Fruit fly (Drosophila melanogaster) whole organism, embryonic: ENCODE measurements around the gene Peritrophin-15a.

Experiments
- Antp ChIP-seq: fragments of 200-800 bp; sonication (Bioruptor generic); optimal IDR thresholded peaks from 3 replicates; lab custom pipeline; 2016; ENCODE audit warnings: missing biosample characterization, missing genetic modification characterization
- Atf3 ChIP-seq: fragments of 200-800 bp; sonication (Bioruptor generic); optimal IDR thresholded peaks from 3 replicates; lab custom pipeline; 2016; ENCODE audit warnings: missing biosample characterization, missing genetic modification characterization
- Awh ChIP-seq: fragments of 200-800 bp; sonication (Bioruptor generic); IDR thresholded peaks from 2 replicates; pipeline ENCODE4, ENCODE4 v1.3.6; 2022; ENCODE audit warnings: missing biosample characterization, missing genetic modification characterization
- CG10431 ChIP-seq: fragments of 200-800 bp; sonication (Bioruptor generic); optimal IDR thresholded peaks from 3 replicates; lab custom pipeline; 2018; ENCODE audit warnings: missing biosample characterization, mild to moderate bottlenecking, missing genetic modification characterization
- CG12659 ChIP-seq: fragments of 200-800 bp; sonication (Bioruptor generic); optimal IDR thresholded peaks from 3 replicates; lab custom pipeline; 2017; ENCODE audit warnings: mild to moderate bottlenecking, missing biosample characterization, missing genetic modification reagents, missing genetic modification characterization
- CG12769 ChIP-seq: fragments of 200-800 bp; sonication (Bioruptor generic); optimal IDR thresholded peaks from 2 replicates; lab custom pipeline; 2019; ENCODE audit warnings: missing biosample characterization, mild to moderate bottlenecking, missing genetic modification characterization, moderate library complexity
- CG1603 ChIP-seq: fragments of 200-800 bp; sonication (Bioruptor generic); optimal IDR thresholded peaks from 2 replicates; lab custom pipeline; 2019; ENCODE audit warnings: missing biosample characterization, mild to moderate bottlenecking, missing genetic modification characterization, moderate library complexity
- CG2678 ChIP-seq: fragments of 200-800 bp; sonication (Bioruptor generic); optimal IDR thresholded peaks from 3 replicates; lab custom pipeline; 2019; ENCODE audit warnings: missing biosample characterization, mild to moderate bottlenecking, missing genetic modification characterization, moderate library complexity
- CG30020 ChIP-seq: fragments of 200-800 bp; optimal IDR thresholded peaks from 2 replicates; lab custom pipeline; 2019; ENCODE audit warnings: missing biosample characterization, mild to moderate bottlenecking, missing genetic modification characterization, moderate library complexity
- CG31365 ChIP-seq: fragments of 200-800 bp; sonication (Bioruptor generic); optimal IDR thresholded peaks from 2 replicates; lab custom pipeline; 2018; ENCODE audit warnings: missing biosample characterization, mild to moderate bottlenecking, missing genetic modification characterization
- CG33213 ChIP-seq: fragments of 200-800 bp; sonication (Bioruptor generic); optimal IDR thresholded peaks from 3 replicates; lab custom pipeline; 2016; ENCODE audit warnings: missing biosample characterization, missing genetic modification characterization
- CG43689 ChIP-seq: fragments of 200-800 bp; sonication (Bioruptor generic); IDR thresholded peaks from 2 replicates; pipeline ENCODE4 v1.3.6; 2022; ENCODE audit warnings: missing biosample characterization, missing genetic modification characterization
- CG4854 ChIP-seq: fragments of 200-800 bp; sonication (Bioruptor generic); optimal IDR thresholded peaks from 2 replicates; lab custom pipeline; 2016; ENCODE audit warnings: missing biosample characterization, missing genetic modification characterization, inconsistent platforms
- CG6254 ChIP-seq: fragments of 200-800 bp; sonication (Bioruptor generic); optimal IDR thresholded peaks from 3 replicates; lab custom pipeline; 2017; ENCODE audit warnings: mild to moderate bottlenecking, missing biosample characterization, missing genetic modification reagents, missing genetic modification characterization
- CG6765 ChIP-seq: fragments of 200-800 bp; sonication (Bioruptor generic); optimal IDR thresholded peaks from 3 replicates; lab custom pipeline; 2017; ENCODE audit warnings: missing biosample characterization, mild to moderate bottlenecking, missing genetic modification characterization
- CG6854 ChIP-seq: fragments of 200-800 bp; sonication (Bioruptor generic); optimal IDR thresholded peaks from 3 replicates; lab custom pipeline; 2017; ENCODE audit warnings: missing biosample characterization, mild to moderate bottlenecking, missing genetic modification characterization
- CG7745 ChIP-seq: fragments of 200-800 bp; sonication (Bioruptor generic); optimal IDR thresholded peaks from 2 replicates; lab custom pipeline; 2018; ENCODE audit warnings: missing biosample characterization, mild to moderate bottlenecking, missing genetic modification characterization, moderate library complexity
- CG7963 ChIP-seq: fragments of 200-800 bp; sonication (Bioruptor generic); IDR thresholded peaks from 3 replicates; pipeline ENCODE4 v1.3.6; 2022; ENCODE audit warnings: missing biosample characterization, missing genetic modification characterization; ENCODE audit not compliant: partially characterized antibody
- CG9817 ChIP-seq: fragments of 200-800 bp; sonication (Bioruptor generic); optimal IDR thresholded peaks from 2 replicates; lab custom pipeline; 2018; ENCODE audit warnings: missing biosample characterization, mild to moderate bottlenecking, missing genetic modification characterization, moderate library complexity
- CG9876 ChIP-seq: fragments of 200-800 bp; sonication (Bioruptor generic); optimal IDR thresholded peaks from 2 replicates; lab custom pipeline; 2016; ENCODE audit warnings: missing biosample characterization, missing genetic modification characterization
- Dip3 ChIP-seq: fragments of 200-800 bp; sonication (Bioruptor generic); optimal IDR thresholded peaks from 3 replicates; lab custom pipeline; 2016; ENCODE audit warnings: missing biosample characterization, missing genetic modification characterization
- Dp ChIP-seq: fragments of 200-800 bp; sonication (Bioruptor generic); optimal IDR thresholded peaks from 2 replicates; lab custom pipeline; 2018; ENCODE audit warnings: missing biosample characterization, mild to moderate bottlenecking, missing genetic modification characterization, moderate library complexity
- HLH4C ChIP-seq: fragments of 200-800 bp; sonication (Bioruptor generic); IDR thresholded peaks from 3 replicates; pipeline ENCODE4 v1.3.6; 2022; ENCODE audit warnings: missing biosample characterization, missing genetic modification characterization; ENCODE audit not compliant: partially characterized antibody
- Jarid2 ChIP-seq: fragments of 200-800 bp; sonication (Bioruptor generic); optimal IDR thresholded peaks from 3 replicates; lab custom pipeline; 2017; ENCODE audit warnings: mild to moderate bottlenecking, missing biosample characterization, missing genetic modification reagents, missing genetic modification characterization
- NC2α ChIP-seq: fragments of 200-800 bp; sonication (Bioruptor generic); optimal IDR thresholded peaks from 2 replicates; lab custom pipeline; 2016; ENCODE audit warnings: missing biosample characterization, missing genetic modification characterization
- Nf-YA ChIP-seq: fragments of 200-800 bp; sonication (Bioruptor generic); IDR thresholded peaks from 2 replicates; pipeline ENCODE4 v1.3.6; 2022; ENCODE audit warnings: missing biosample characterization, missing genetic modification characterization
- Ssrp ChIP-seq: fragments of 200-800 bp; sonication (Bioruptor generic); optimal IDR thresholded peaks from 2 replicates; lab custom pipeline; 2018; ENCODE audit warnings: missing biosample characterization, mild to moderate bottlenecking, missing genetic modification characterization, moderate library complexity
- Tbp ChIP-seq: fragments of >200 bp; optimal IDR thresholded peaks from 2 replicates; lab custom pipeline; 2018; ENCODE audit warnings: missing biosample characterization, missing genetic modification characterization
- ara ChIP-seq: fragments of 200-800 bp; sonication (Bioruptor generic); IDR thresholded peaks from 2 replicates; pipeline ENCODE4 v1.3.6; 2022; ENCODE audit warnings: missing biosample characterization, missing genetic modification characterization
- az2 ChIP-seq: fragments of 200-800 bp; sonication (Bioruptor generic); optimal IDR thresholded peaks from 3 replicates; lab custom pipeline; 2016; ENCODE audit warnings: missing biosample characterization, missing genetic modification characterization
- bsh ChIP-seq, 2 experiments: fragments of 200-800 bp; sonication (Bioruptor generic); optimal IDR thresholded peaks; 2 replicates each; lab custom pipeline; 2017 to 2018; ENCODE audit warnings: mild to moderate bottlenecking in 2 of 2, missing biosample characterization in 2 of 2, missing genetic modification characterization in 2 of 2, moderate library complexity in 1 of 2
- cas ChIP-seq: fragments of 200-800 bp; sonication (Bioruptor generic); IDR thresholded peaks from 2 replicates; pipeline ENCODE4 v1.3.6; 2022; ENCODE audit warnings: missing biosample characterization, missing genetic modification characterization
- dmrt99B ChIP-seq: fragments of 200-800 bp; sonication (Bioruptor generic); optimal IDR thresholded peaks from 2 replicates; lab custom pipeline; 2018; ENCODE audit warnings: missing biosample characterization, mild to moderate bottlenecking, missing genetic modification characterization, moderate library complexity
- eyg ChIP-seq: fragments of 200-800 bp; sonication (Bioruptor generic); optimal IDR thresholded peaks from 3 replicates; lab custom pipeline; 2016; ENCODE audit warnings: missing biosample characterization, missing genetic modification characterization
- fd96Cb ChIP-seq: fragments of 200-800 bp; sonication (Bioruptor generic); optimal IDR thresholded peaks from 2 replicates; lab custom pipeline; 2018; ENCODE audit warnings: missing biosample characterization, mild to moderate bottlenecking, missing genetic modification characterization, moderate library complexity
- gem ChIP-seq: fragments of 200-800 bp; sonication (Bioruptor generic); optimal IDR thresholded peaks from 2 replicates; lab custom pipeline; 2019; ENCODE audit warnings: missing biosample characterization, mild to moderate bottlenecking, missing genetic modification characterization, moderate library complexity
- gt ChIP-seq: fragments of 200-800 bp; sonication (Bioruptor generic); IDR thresholded peaks from 2 replicates; pipeline ENCODE4 v1.3.6; 2022; ENCODE audit warnings: missing biosample characterization, missing genetic modification characterization
- hbn ChIP-seq: fragments of 200-800 bp; sonication (Bioruptor generic); IDR thresholded peaks from 2 replicates; pipeline ENCODE4 v1.3.6; 2022; ENCODE audit warnings: missing biosample characterization, missing genetic modification characterization; ENCODE audit not compliant: partially characterized antibody
- insv ChIP-seq, 2 experiments: fragments of 200-800 bp; sonication (Bioruptor generic); optimal IDR thresholded peaks; 3 replicates each; lab custom pipeline; 2016 to 2018; ENCODE audit warnings: missing biosample characterization in 2 of 2, missing genetic modification characterization in 2 of 2
- luna ChIP-seq: fragments of 200-800 bp; sonication (Bioruptor generic); optimal IDR thresholded peaks from 2 replicates; lab custom pipeline; 2016; ENCODE audit warnings: missing biosample characterization, missing genetic modification characterization
- maf-S ChIP-seq: fragments of 200-800 bp; sonication (Bioruptor generic); optimal IDR thresholded peaks from 2 replicates; lab custom pipeline; 2016; ENCODE audit warnings: missing biosample characterization, missing genetic modification characterization
- mirr ChIP-seq: fragments of 200-800 bp; sonication (Bioruptor generic); optimal IDR thresholded peaks from 3 replicates; lab custom pipeline; 2018; ENCODE audit warnings: missing biosample characterization, mild to moderate bottlenecking, missing genetic modification characterization
- pb ChIP-seq: fragments of 200-800 bp; sonication (Bioruptor generic); optimal IDR thresholded peaks from 3 replicates; lab custom pipeline; 2016; ENCODE audit warnings: missing biosample characterization, missing genetic modification characterization
- pum ChIP-seq: fragments of 200-800 bp; sonication (Bioruptor generic); optimal IDR thresholded peaks from 2 replicates; lab custom pipeline; 2016; ENCODE audit warnings: missing biosample characterization, missing genetic modification characterization
- sens ChIP-seq: fragments of 200-800 bp; sonication (Bioruptor generic); peaks from one replicate; lab custom pipeline; 2016; ENCODE audit warnings: missing biosample characterization, missing genetic modification characterization
- shn ChIP-seq: fragments of 200-800 bp; sonication (Bioruptor generic); optimal IDR thresholded peaks from 3 replicates; lab custom pipeline; 2016; ENCODE audit warnings: missing biosample characterization, missing genetic modification characterization
- sob ChIP-seq: fragments of 200-800 bp; sonication (Bioruptor generic); IDR thresholded peaks from 2 replicates; pipeline ENCODE4 v1.3.6; 2022; ENCODE audit warnings: missing biosample characterization, missing genetic modification characterization
- tio ChIP-seq: fragments of 200-800 bp; sonication (Bioruptor generic); optimal IDR thresholded peaks from 2 replicates; lab custom pipeline; 2017; ENCODE audit warnings: missing biosample characterization, missing genetic modification characterization, inconsistent platforms
- toy ChIP-seq: fragments of 200-800 bp; sonication (Bioruptor generic); IDR thresholded peaks from 2 replicates; pipeline ENCODE4 v1.3.6; 2022; ENCODE audit warnings: missing biosample characterization, missing genetic modification characterization
- tup ChIP-seq: fragments of 200-800 bp; sonication (Bioruptor generic); optimal IDR thresholded peaks from 2 replicates; lab custom pipeline; 2016; ENCODE audit warnings: missing biosample characterization, mild to moderate bottlenecking, missing genetic modification characterization, moderate library complexity
- tx ChIP-seq: fragments of 200-800 bp; sonication (Bioruptor generic); optimal IDR thresholded peaks from 2 replicates; lab custom pipeline; 2016; ENCODE audit warnings: missing biosample characterization, missing genetic modification characterization
- wor ChIP-seq: fragments of 200-800 bp; sonication (Bioruptor generic); IDR thresholded peaks from 2 replicates; pipeline ENCODE4 v1.3.6; 2022; ENCODE audit warnings: missing biosample characterization, missing genetic modification characterization

The Peritrophin-15a gene

DNA sequence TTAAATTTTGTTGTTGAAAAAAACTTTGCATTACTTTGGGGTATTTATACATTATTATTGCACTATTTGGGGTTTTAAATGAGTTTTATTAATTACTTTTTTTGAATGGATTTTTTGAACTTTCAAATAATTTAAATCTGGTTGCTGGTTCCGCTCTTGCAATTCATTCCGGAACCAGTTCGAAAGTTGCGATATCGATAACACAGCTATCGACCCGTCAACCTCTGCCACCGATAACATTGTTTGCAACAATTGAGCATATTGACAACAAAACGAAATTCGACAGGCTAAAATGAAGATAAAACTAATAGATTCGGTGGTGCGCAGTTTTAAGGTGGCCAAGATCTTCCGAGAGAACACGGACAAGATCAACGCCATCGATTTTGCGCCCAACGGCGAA is 21.7 kb downstream of the Peritrophin-15a start, which contains the start of gene Wdr82 (continued):
- no peak for TF ChIP-seq CG33213
- TF ChIP-seq CG9876: no peak
- no peak for TF ChIP-seq tio
- no peak for TF ChIP-seq CG6765 (GFP tag; lab: Kevin White, UChicago)
- no peak for TF ChIP-seq Antp (GFP tag; lab: Kevin White, UChicago)
- TF ChIP-seq CG1603 (tag; lab: Kevin White, UChicago): peak; percentile 44
- TF ChIP-seq az2 (GFP tag; lab: Kevin White, UChicago): no peak
- TF ChIP-seq NC2α: no peak
- TF ChIP-seq sens (GFP tag; lab: Kevin White, UChicago): peak; percentile 82
- no peak for TF ChIP-seq gem
- no peak for TF ChIP-seq mirr (GFP tag; lab: Kevin White, UChicago)
- TF ChIP-seq hbn: peak; percentile 61
- TF ChIP-seq Dp (GFP tag; lab: Kevin White, UChicago): peak; percentile 84
- TF ChIP-seq Jarid2: no peak
- TF ChIP-seq CG30020 (tag; lab: Kevin White, UChicago): no peak
- TF ChIP-seq CG7963 (GFP tag; lab: Robert Waterston, UW): peak; percentile 70; the same call in 1 of the 3 replicates
- TF ChIP-seq CG4854 (GFP tag; lab: Kevin White, UChicago): no peak
- no peak for TF ChIP-seq CG2678 (tag; lab: Kevin White, UChicago)
- TF ChIP-seq shn (GFP tag; lab: Kevin White, UChicago): no peak
- TF ChIP-seq tx (GFP tag; lab: Kevin White, UChicago): no peak
- no peak for TF ChIP-seq bsh (GFP tag; optimal IDR thresholded peaks at IDR 0.05; lab: Kevin White, UChicago)
- no peak for TF ChIP-seq CG31365
- no peak for TF ChIP-seq cas (GFP tag; lab: Robert Waterston, UW)
- no peak for TF ChIP-seq dmrt99B (tag; lab: Kevin White, UChicago)
- TF ChIP-seq wor (GFP tag; lab: Robert Waterston, UW): no peak
- peak; percentile 84 for TF ChIP-seq HLH4C
- TF ChIP-seq insv (GFP tag; optimal IDR thresholded peaks at IDR 0.05; lab: Kevin White, UChicago): no peak
- no peak for TF ChIP-seq CG12659 (GFP tag; lab: Kevin White, UChicago)
- TF ChIP-seq CG6254: no peak
- TF ChIP-seq sob: no peak
- TF ChIP-seq Ssrp (tag; lab: Kevin White, UChicago): no peak
- no peak for TF ChIP-seq toy
- no peak for TF ChIP-seq CG6854
- TF ChIP-seq maf-S (GFP tag; lab: Kevin White, UChicago): no peak
- TF ChIP-seq pum (GFP tag; lab: Kevin White, UChicago): no peak
- no peak for TF ChIP-seq Atf3 (GFP tag; lab: Kevin White, UChicago)
- no peak for TF ChIP-seq CG9817
- no peak for TF ChIP-seq CG43689 (GFP tag; lab: Robert Waterston, UW)
- no peak for TF ChIP-seq Nf-YA (GFP tag; lab: Robert Waterston, UW)
- TF ChIP-seq pb (GFP tag; lab: Kevin White, UChicago): no peak
- no peak for TF ChIP-seq ara
- TF ChIP-seq CG12769 (tag; lab: Kevin White, UChicago): no peak
- no peak for TF ChIP-seq fd96Cb
- TF ChIP-seq CG10431: no peak
- TF ChIP-seq luna (GFP tag; lab: Kevin White, UChicago): no peak
- no peak for TF ChIP-seq Awh (GFP tag; lab: Robert Waterston, UW)
- TF ChIP-seq tup (GFP tag; lab: Kevin White, UChicago): no peak
- no peak for TF ChIP-seq Tbp (GFP tag; lab: Kevin White, UChicago)
- no peak for TF ChIP-seq gt (GFP tag; lab: Robert Waterston, UW)
- TF ChIP-seq Dip3 (GFP tag; lab: Kevin White, UChicago): no peak
- no peak for TF ChIP-seq eyg (GFP tag; lab: Kevin White, UChicago)
- no peak for TF ChIP-seq CG7745
